Worm (Caenorhabditis elegans): ENCODE data around the gene F13A2.10.

- no peak for TF ChIP-seq unc-42 (tag; optimal IDR thresholded peaks at IDR 0.05)
- TF ChIP-seq ceh-31 (tag; optimal IDR thresholded peaks at IDR 0.05), result no peak
- TF ChIP-seq pat-9 (tag; optimal IDR thresholded peaks at IDR 0.05), result no peak
- no peak for TF ChIP-seq che-1 (tag; optimal IDR thresholded peaks at IDR 0.05)
- TF ChIP-seq sox-2 (GFP tag; IDR thresholded peaks at IDR 0.05), result no peak
Observed at ce11 chrV:4398884-4399283, 12.8 kb upstream of the F13A2.10 start.
